Fruit fly (Drosophila melanogaster) whole organism: Measurements from ENCODE around the gene Cyp313a5.

Source experiments
- CG8478 ChIP-seq: fragments of >200 bp; optimal IDR thresholded peaks from 2 replicates; lab custom pipeline; 2018; ENCODE audit warnings: inconsistent platforms
- Dll ChIP-seq: fragments of >200 bp; optimal IDR thresholded peaks from 2 replicates; lab custom pipeline; 2017
- EcR ChIP-seq, 2 experiments: fragments of >200 bp; optimal IDR thresholded peaks; 2 replicates each; lab custom pipeline; 2017; ENCODE audit warnings: missing biosample characterization in 2 of 2, missing genetic modification characterization in 2 of 2, missing genetic modification reagents in 2 of 2
- pan ChIP-seq: fragments of >200 bp; optimal IDR thresholded peaks from 2 replicates; lab custom pipeline; 2017
- psq ChIP-seq: fragments of >200 bp; optimal IDR thresholded peaks from 2 replicates; lab custom pipeline; 2017
- usp ChIP-seq: fragments of >200 bp; optimal IDR thresholded peaks from 2 replicates; lab custom pipeline; 2017; ENCODE audit warnings: missing biosample characterization, missing genetic modification characterization, mixed read lengths

The Cyp313a5 gene

dm6 chr3R:12234584-12234983 lies at the start of gene Cyp313a5:
TSS of gene Cyp313a5 (minus strand) at chr3R:12234684.
- TF ChIP-seq psq (lab: Kevin White, UChicago) (no peak), pan (no peak), usp (GFP tag; lab: Kevin White, UChicago) (no peak)

- TF ChIP-seq psq (lab: Kevin White, UChicago) (no peak), CG8478 (lab: Kevin White, UChicago) (peak; percentile 85), Dll (peak; percentile 47), EcR (GFP tag; optimal IDR thresholded peaks at IDR 0.05; lab: Kevin White, UChicago) (peak in 1 of 2 experiments; percentile 61), usp (GFP tag; lab: Kevin White, UChicago) (no peak), pan (no peak)
These were observed 46.4 kb upstream of the Cyp313a5 start for dm6 chr3R:12280729-12281342.

- TF ChIP-seq CG8478 (lab: Kevin White, UChicago): peak; percentile 36
- no peak for TF ChIP-seq Dll
These were observed 44.5 kb upstream of the Cyp313a5 start for dm6 chr3R:12279019-12279418.

DNA sequence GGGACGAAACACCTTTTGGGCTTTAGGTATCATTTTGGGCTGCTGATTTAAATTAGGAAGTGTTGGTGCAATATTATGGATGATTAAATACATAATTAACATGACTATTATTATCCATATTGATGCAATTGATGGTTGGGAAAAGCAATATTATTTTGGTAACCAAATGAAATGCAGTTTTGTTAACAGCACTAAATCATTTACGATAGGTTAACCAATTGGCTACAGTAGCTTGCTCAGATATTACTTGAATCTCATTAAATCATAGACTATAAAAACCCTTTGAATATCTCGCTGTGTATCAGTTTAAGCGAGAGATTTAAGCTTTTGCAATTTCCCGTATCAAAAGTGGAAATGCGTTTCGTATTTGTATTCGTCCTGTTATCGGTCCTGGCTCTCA lies 38.3 kb upstream of the Cyp313a5 start, which contains the start of gene Sfp87B:
Sfp87B (plus strand) TSS at position 301 of the 400 bp plus-strand sequence.
- no peak for TF ChIP-seq usp (GFP tag; lab: Kevin White, UChicago)
- no peak for TF ChIP-seq Dll
- no peak for TF ChIP-seq EcR (GFP tag; optimal IDR thresholded peaks at IDR 0.05; lab: Kevin White, UChicago)
- no peak for TF ChIP-seq CG8478 (lab: Kevin White, UChicago)
- no peak for TF ChIP-seq pan
- TF ChIP-seq psq (lab: Kevin White, UChicago): no peak

DNA sequence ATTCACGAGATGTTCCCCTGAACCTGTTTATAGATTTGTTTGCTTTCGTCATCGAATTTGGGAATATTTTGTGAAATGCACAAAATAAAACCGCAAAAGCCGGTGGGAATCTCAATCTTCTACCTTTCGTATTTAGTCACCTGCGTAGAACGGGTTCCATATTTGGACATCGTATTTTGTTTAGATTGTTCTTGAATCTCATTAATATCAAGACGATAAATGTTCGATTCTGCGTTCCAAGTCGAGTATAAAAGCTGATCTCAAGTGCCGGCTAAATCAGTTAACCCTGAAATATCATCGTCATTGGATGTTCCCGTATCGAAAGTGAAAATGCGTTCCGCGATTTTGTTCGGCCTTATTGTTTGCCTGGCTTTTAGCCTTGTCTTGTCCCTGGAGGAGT lies 36.1 kb upstream of the Cyp313a5 start, which contains the start of gene CG17738:
CG17738 (plus strand) TSS at position 301 of the 400 bp plus-strand sequence.
- TF ChIP-seq usp (GFP tag; lab: Kevin White, UChicago) (no peak), psq (lab: Kevin White, UChicago) (no peak), CG8478 (lab: Kevin White, UChicago) (no peak), Dll (no peak)

- TF ChIP-seq usp (GFP tag; lab: Kevin White, UChicago): no peak
- TF ChIP-seq Dll: no peak
- TF ChIP-seq pan: no peak
- no peak for TF ChIP-seq EcR (GFP tag; optimal IDR thresholded peaks at IDR 0.05; lab: Kevin White, UChicago)
- TF ChIP-seq CG8478 (lab: Kevin White, UChicago): no peak
- no peak for TF ChIP-seq psq (lab: Kevin White, UChicago)
These were observed 35.5 kb upstream of the Cyp313a5 start for dm6 chr3R:12269889-12270403.

DNA sequence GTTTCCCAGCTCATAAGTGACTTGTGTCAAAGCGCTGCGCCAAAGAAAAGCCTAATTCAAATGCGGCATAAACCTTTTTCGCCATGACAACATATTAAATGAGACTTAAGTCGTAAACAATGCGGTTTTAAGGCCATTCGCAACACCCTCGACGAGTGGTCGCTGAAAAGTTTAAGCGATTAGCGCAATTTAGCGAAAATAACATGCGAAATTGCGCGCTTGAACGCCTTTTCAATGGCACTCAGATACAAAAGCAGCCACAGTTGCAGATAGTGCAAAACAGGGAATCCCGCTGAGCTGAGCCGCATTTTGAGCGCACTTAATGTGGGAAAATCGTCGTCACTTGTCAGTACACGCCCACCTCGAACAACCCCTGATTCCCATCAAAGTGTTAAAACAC lies 26.2 kb upstream of the Cyp313a5 start, which contains the start of gene CG44038:
CG44038 (plus strand) TSS at position 301 of the 400 bp plus-strand sequence.
- TF ChIP-seq CG8478 (lab: Kevin White, UChicago): no peak
- no peak for TF ChIP-seq psq (lab: Kevin White, UChicago)
- TF ChIP-seq usp (GFP tag; lab: Kevin White, UChicago): no peak
- no peak for TF ChIP-seq pan
- TF ChIP-seq Dll: no peak
- TF ChIP-seq EcR (GFP tag; optimal IDR thresholded peaks at IDR 0.05; lab: Kevin White, UChicago): no peak

- TF ChIP-seq psq (lab: Kevin White, UChicago): no peak
- TF ChIP-seq usp (GFP tag; lab: Kevin White, UChicago): no peak
- TF ChIP-seq EcR (GFP tag; optimal IDR thresholded peaks at IDR 0.05; lab: Kevin White, UChicago): no peak
- no peak for TF ChIP-seq CG8478 (lab: Kevin White, UChicago)
- TF ChIP-seq Dll: no peak
- TF ChIP-seq pan: no peak
These were observed 25.3 kb upstream of the Cyp313a5 start for dm6 chr3R:12259819-12260218.

DNA sequence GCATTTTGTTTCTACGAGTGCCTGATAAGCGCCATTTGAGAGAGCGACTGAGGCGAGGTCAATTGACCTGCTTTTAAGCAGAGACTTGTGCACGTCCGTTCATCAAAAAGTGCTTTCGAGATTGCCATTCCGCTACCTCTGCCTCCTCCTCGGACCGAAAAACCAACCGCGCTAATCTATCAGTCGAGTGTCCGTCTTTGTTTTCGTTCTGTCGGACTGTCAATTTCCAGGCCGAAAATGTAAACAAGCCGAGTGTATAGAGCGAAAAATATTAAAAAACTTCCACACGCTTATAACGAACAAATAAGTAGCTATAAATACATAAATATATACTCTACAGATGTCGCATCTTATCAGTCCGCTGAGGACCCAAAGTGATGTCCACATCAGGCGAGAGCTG lies 24.5 kb upstream of the Cyp313a5 start:
- no peak for TF ChIP-seq usp (GFP tag; lab: Kevin White, UChicago)
- TF ChIP-seq CG8478 (lab: Kevin White, UChicago): no peak
- no peak for TF ChIP-seq EcR (GFP tag; optimal IDR thresholded peaks at IDR 0.05; lab: Kevin White, UChicago)
- no peak for TF ChIP-seq psq (lab: Kevin White, UChicago)
- no peak for TF ChIP-seq pan
- no peak for TF ChIP-seq Dll

DNA sequence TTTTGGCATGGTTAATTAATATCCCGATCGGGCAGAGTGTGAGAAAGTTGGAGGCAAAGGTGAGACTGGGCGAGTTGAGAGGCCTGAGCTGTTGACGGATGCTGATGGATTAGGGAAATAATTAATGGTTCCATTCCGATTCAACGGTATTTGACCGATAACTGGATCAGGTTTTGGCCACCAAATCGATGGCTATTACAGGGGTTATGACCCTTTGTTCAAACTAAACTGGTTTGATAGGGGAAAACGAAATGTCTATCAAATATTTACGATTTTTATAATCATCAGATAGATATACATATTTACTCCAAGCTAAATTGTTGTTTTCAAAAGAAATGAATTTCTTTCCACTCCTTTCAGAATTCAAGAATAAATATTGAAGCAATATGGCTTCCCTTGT lies 24.0 kb upstream of the Cyp313a5 start, which contains the start of the genes CG44037 and svp:
CG44037 (plus strand) TSS at position 301 of the 400 bp plus-strand sequence.
svp (plus strand) TSS at position 301 of the 400 bp plus-strand sequence.
- TF ChIP-seq EcR (GFP tag; optimal IDR thresholded peaks at IDR 0.05; lab: Kevin White, UChicago) (no peak), CG8478 (lab: Kevin White, UChicago) (no peak), psq (lab: Kevin White, UChicago) (no peak), Dll (no peak), pan (no peak), usp (GFP tag; lab: Kevin White, UChicago) (no peak)

dm6 chr3R:12253887-12254286 lies 19.4 kb upstream of the Cyp313a5 start, which contains the start of gene CG3942:
TSS of gene CG3942 (plus strand) at chr3R:12254187.
- TF ChIP-seq EcR (GFP tag; optimal IDR thresholded peaks at IDR 0.05; lab: Kevin White, UChicago) (no peak), CG8478 (lab: Kevin White, UChicago) (no peak), psq (lab: Kevin White, UChicago) (no peak), usp (GFP tag; lab: Kevin White, UChicago) (no peak), Dll (no peak), pan (no peak)

dm6 chr3R:12252457-12253065 lies 18.1 kb upstream of the Cyp313a5 start:
- no peak for TF ChIP-seq pan
- no peak for TF ChIP-seq psq (lab: Kevin White, UChicago)
- no peak for TF ChIP-seq CG8478 (lab: Kevin White, UChicago)
- no peak for TF ChIP-seq usp (GFP tag; lab: Kevin White, UChicago)
- no peak for TF ChIP-seq EcR (GFP tag; optimal IDR thresholded peaks at IDR 0.05; lab: Kevin White, UChicago)
